Worm (Caenorhabditis elegans): Measurements from ENCODE around the gene srw-33.

srw-33 gene

ce11 chrV:15417822-15418221 is 33.5 kb downstream of the srw-33 start, which contains the start of gene T06E6.10:
TSS of gene T06E6.10 (plus strand) at chrV:15418122.
- TF ChIP-seq ceh-22 (tag; optimal IDR thresholded peaks at IDR 0.05) (no peak), ztf-16 (tag; optimal IDR thresholded peaks at IDR 0.05) (no peak), mec-3 (tag; optimal IDR thresholded peaks at IDR 0.05; ENCODE audit: borderline replicate concordance) (no peak), ets-4 (tag; optimal IDR thresholded peaks at IDR 0.05) (no peak), tbx-2 (tag; optimal IDR thresholded peaks at IDR 0.05) (no peak), ceh-9 (tag; optimal IDR thresholded peaks at IDR 0.05) (no peak), ref-2 (tag; optimal IDR thresholded peaks at IDR 0.05) (no peak), pros-1 (tag; optimal IDR thresholded peaks at IDR 0.05) (no peak), K09A11.1 (tag; optimal IDR thresholded peaks at IDR 0.05; ENCODE audit: insufficient read depth) (no peak), unc-86 (tag; optimal IDR thresholded peaks at IDR 0.05) (no peak), unc-3 (GFP tag; conservative IDR thresholded peaks at IDR 0.05) (no peak), unc-3 (tag; optimal IDR thresholded peaks at IDR 0.05) (no peak), hlh-8 (tag; optimal IDR thresholded peaks at IDR 0.05) (no peak), pax-1 (tag; optimal IDR thresholded peaks at IDR 0.05) (no peak), ceh-6 (GFP tag; optimal IDR thresholded peaks at IDR 0.05) (no peak), eyg-1 (tag; optimal IDR thresholded peaks at IDR 0.05) (no peak), pha-2 (tag; optimal IDR thresholded peaks at IDR 0.05) (no peak)

DNA sequence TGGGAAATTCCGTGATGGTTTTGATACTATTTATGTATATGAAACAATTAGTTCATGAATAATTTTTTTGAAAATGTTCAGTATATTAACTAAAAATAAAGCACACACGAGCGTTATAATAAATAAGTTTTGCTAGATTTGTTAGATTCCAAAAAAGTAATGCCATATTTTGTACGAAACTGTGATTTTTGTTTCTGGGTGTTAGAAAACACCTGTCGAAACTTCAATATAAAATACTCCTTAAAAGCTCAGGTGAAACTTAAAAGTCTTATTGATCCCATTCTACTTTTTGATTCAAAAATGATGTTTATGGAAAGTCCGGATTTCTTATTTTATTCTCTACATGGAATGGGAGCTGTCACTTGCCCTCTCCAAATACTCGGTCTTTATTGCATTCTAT is 35.4 kb downstream of the srw-33 start, which contains the start of gene srh-265:
TSS of gene srh-265 (plus strand) at position 301 of the 400 bp plus-strand sequence.
- TF ChIP-seq ama-1 (optimal IDR thresholded peaks at IDR 0.05) (no peak), C38D4.7 (GFP tag; optimal IDR thresholded peaks at IDR 0.05) (no peak), nfya-1 (tag; optimal IDR thresholded peaks at IDR 0.05) (no peak), madf-2 (tag; optimal IDR thresholded peaks at IDR 0.05) (no peak), zip-5 (tag; optimal IDR thresholded peaks at IDR 0.05) (no peak), ceh-48 (tag; optimal IDR thresholded peaks at IDR 0.05) (no peak), npax-4 (tag; optimal IDR thresholded peaks at IDR 0.05) (no peak), pros-1 (tag; optimal IDR thresholded peaks at IDR 0.05) (no peak), ceh-34 (tag; optimal IDR thresholded peaks at IDR 0.05) (no peak), tbx-2 (tag; optimal IDR thresholded peaks at IDR 0.05) (no peak), gmeb-2 (tag; optimal IDR thresholded peaks at IDR 0.05) (no peak), ref-2 (tag; optimal IDR thresholded peaks at IDR 0.05) (no peak), che-1 (tag; optimal IDR thresholded peaks at IDR 0.05) (no peak), hlh-8 (tag; optimal IDR thresholded peaks at IDR 0.05) (no peak)

- TF ChIP-seq gmeb-2 (tag; optimal IDR thresholded peaks at IDR 0.05), result no peak
- TF ChIP-seq ttx-3 (tag; optimal IDR thresholded peaks at IDR 0.05), result no peak
- TF ChIP-seq syd-9 (tag; optimal IDR thresholded peaks at IDR 0.05), result no peak
- no peak for TF ChIP-seq che-1 (tag; optimal IDR thresholded peaks at IDR 0.05)
- no peak for TF ChIP-seq ceh-14 (tag; optimal IDR thresholded peaks at IDR 0.05)
- no peak for TF ChIP-seq tbx-7 (tag; optimal IDR thresholded peaks at IDR 0.05)
- no peak for TF ChIP-seq ceh-6 (GFP tag; optimal IDR thresholded peaks at IDR 0.05)
Observed at ce11 chrV:15413847-15414246, 37.5 kb downstream of the srw-33 start, which contains the start of gene srh-264. TSS of gene srh-264 (plus strand) at chrV:15414147.

- TF ChIP-seq elt-4 (tag; optimal IDR thresholded peaks at IDR 0.05) (no peak), pax-1 (tag; optimal IDR thresholded peaks at IDR 0.05) (no peak), ceh-34 (tag; optimal IDR thresholded peaks at IDR 0.05) (no peak), ama-1 (optimal IDR thresholded peaks at IDR 0.05) (no peak), ceh-18 (tag; optimal IDR thresholded peaks at IDR 0.05) (no peak), sox-4 (tag; optimal IDR thresholded peaks at IDR 0.05) (no peak), ceh-31 (tag; optimal IDR thresholded peaks at IDR 0.05) (no peak), dve-1 (tag; optimal IDR thresholded peaks at IDR 0.05) (no peak), unc-86 (tag; optimal IDR thresholded peaks at IDR 0.05) (no peak), ets-4 (tag; optimal IDR thresholded peaks at IDR 0.05) (no peak), ttx-3 (tag; optimal IDR thresholded peaks at IDR 0.05) (no peak), nfya-1 (tag; optimal IDR thresholded peaks at IDR 0.05) (no peak), nhr-11 (tag; optimal IDR thresholded peaks at IDR 0.05) (no peak), fkh-10 (GFP tag; optimal IDR thresholded peaks at IDR 0.05) (no peak), fax-1 (tag; optimal IDR thresholded peaks at IDR 0.05) (no peak), ztf-16 (tag; optimal IDR thresholded peaks at IDR 0.05) (no peak), sox-2 (GFP tag; IDR thresholded peaks at IDR 0.05) (no peak), ceh-6 (GFP tag; optimal IDR thresholded peaks at IDR 0.05) (no peak), madf-2 (tag; optimal IDR thresholded peaks at IDR 0.05) (no peak), ceh-30 (tag; optimal IDR thresholded peaks at IDR 0.05) (no peak)
Observed at ce11 chrV:15412625-15413024, 38.7 kb downstream of the srw-33 start, which contains the start of gene srbc-63. TSS of gene srbc-63 (minus strand) at chrV:15412725.

All from whole organism, late embryonic.